Worm (Caenorhabditis elegans): ENCODE data around the gene srbc-65.

DNA sequence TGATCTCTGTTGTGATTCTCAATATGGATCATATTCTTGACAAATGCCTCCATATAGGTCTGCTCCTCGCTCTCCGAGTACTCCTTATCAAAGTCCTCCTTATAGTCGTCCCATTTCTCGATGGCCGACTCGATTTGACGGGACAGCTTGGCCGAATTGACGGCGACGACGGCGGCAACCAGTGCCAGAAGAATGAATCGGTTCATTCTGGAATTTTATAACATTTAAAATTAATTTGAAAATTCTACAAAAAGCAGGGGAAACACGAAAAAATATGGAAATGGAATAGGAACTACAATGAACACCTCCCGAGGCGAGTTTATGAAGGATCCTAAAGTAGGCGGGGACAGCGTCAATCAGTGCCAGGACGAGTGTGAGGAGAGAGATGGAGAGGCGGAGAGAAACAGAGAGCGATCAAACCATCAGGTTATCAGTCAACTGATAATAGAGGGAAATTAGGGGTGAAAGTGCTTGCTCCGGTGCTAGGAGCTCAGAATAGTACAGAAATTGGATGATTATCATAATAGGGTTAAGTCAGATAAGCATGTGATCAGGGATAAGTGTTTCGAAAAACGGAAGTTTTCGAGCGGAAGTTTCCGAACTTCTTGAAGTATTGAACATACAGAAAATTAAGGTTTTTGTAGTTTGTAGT lies 44.5 kb downstream of the srbc-65 start, which contains the start of gene cpl-1:
- TF ChIP-seq hnd-1 (tag; optimal IDR thresholded peaks at IDR 0.05) (no peak), tbx-11 (GFP tag; IDR thresholded peaks at IDR 0.05) (no peak), tbx-37 (GFP tag; conservative IDR thresholded peaks at IDR 0.05) (no peak), ama-1 (optimal IDR thresholded peaks at IDR 0.05) (no peak), scrt-1 (GFP tag; IDR thresholded peaks at IDR 0.05) (no peak), hmg-4 (GFP tag; optimal IDR thresholded peaks at IDR 0.05) (no peak), flt-1 (GFP tag; IDR thresholded peaks at IDR 0.05) (no peak), ceh-36 (tag; optimal IDR thresholded peaks at IDR 0.05) (no peak)

All from whole organism, early embryonic.